Fruit fly (Drosophila melanogaster) whole organism, embryonic: ENCODE measurements around the gene Cyp313a2.

Experiments
- CG31365 ChIP-seq: fragments of 200-800 bp; sonication (Bioruptor generic); optimal IDR thresholded peaks from 2 replicates; lab custom pipeline; 2018; ENCODE audit warnings: missing biosample characterization, mild to moderate bottlenecking, missing genetic modification characterization
- CG4424 ChIP-seq: fragments of 200-800 bp; sonication (Bioruptor generic); optimal IDR thresholded peaks from 3 replicates; lab custom pipeline; 2016; ENCODE audit warnings: missing biosample characterization, missing genetic modification characterization
- CkIIα-i1 ChIP-seq: fragments of 200-800 bp; sonication (Bioruptor generic); IDR thresholded peaks from 2 replicates; pipeline ENCODE4 v1.3.6; 2022; ENCODE audit warnings: missing biosample characterization, missing genetic modification characterization
- Lpt ChIP-seq: fragments of >200 bp; optimal IDR thresholded peaks from 2 replicates; lab custom pipeline; 2018; ENCODE audit warnings: missing biosample characterization, missing genetic modification characterization
- dati ChIP-seq: fragments of 200-800 bp; sonication (Bioruptor generic); IDR thresholded peaks from 2 replicates; pipeline ENCODE4 v1.3.6; 2022; ENCODE audit warnings: missing biosample characterization, missing genetic modification characterization

DNA sequence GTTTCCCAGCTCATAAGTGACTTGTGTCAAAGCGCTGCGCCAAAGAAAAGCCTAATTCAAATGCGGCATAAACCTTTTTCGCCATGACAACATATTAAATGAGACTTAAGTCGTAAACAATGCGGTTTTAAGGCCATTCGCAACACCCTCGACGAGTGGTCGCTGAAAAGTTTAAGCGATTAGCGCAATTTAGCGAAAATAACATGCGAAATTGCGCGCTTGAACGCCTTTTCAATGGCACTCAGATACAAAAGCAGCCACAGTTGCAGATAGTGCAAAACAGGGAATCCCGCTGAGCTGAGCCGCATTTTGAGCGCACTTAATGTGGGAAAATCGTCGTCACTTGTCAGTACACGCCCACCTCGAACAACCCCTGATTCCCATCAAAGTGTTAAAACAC, 24.0 kb upstream of the Cyp313a2 start, which contains the start of gene CG44038:
- TF ChIP-seq CG4424 (GFP tag; lab: Kevin White, UChicago), result no peak
- TF ChIP-seq CG31365 (tag; lab: Kevin White, UChicago), result no peak
- TF ChIP-seq Lpt (GFP tag; lab: Kevin White, UChicago), result no peak
- no peak for TF ChIP-seq dati
- TF ChIP-seq CkIIα-i1 (GFP tag; lab: Robert Waterston, UW), result no peak
